Fruit fly (Drosophila melanogaster): ENCODE results near the gene Brd.
A peak's percentile ranks its signal among the peaks of the same experiment; 100 is the strongest.

Gene Brd

DNA sequence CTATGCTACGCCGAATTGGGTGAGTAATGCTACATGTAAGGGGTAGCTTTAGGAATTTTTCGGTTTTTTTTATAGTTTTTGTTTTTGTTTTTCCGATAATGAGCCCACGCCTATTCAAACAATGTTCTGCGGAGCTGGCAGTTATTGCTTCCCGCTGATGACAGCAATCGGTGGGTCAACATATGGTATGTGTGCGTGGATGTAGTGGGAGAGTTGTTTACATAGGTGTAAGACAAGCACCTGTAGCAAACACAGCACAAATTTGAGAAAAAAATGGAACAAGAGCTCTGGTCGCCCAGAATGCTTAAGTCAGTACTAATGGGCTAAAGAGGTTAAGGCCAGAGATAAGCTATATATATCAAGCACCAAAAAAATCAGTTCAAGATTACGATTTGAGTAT is 15.8 kb downstream of the Brd start (continued):
- TF ChIP-seq CG8290 (GFP tag; optimal IDR thresholded peaks at IDR 0.05): no peak
- TF ChIP-seq CG8290 (tag; optimal IDR thresholded peaks at IDR 0.05): peak in 1 of 2 experiments; percentile 8
- TF ChIP-seq Mrtf (GFP tag; IDR thresholded peaks at IDR 0.05): no peak
- TF ChIP-seq Sry-δ (GFP tag; optimal IDR thresholded peaks at IDR 0.05): no peak
- TF ChIP-seq Dbx (GFP tag; IDR thresholded peaks at IDR 0.05): peak; percentile 12; the same call in 1 of the 3 replicates
- no peak for TF ChIP-seq CG16813 (GFP tag; IDR thresholded peaks at IDR 0.05; ENCODE audit: partially characterized antibody)
- no peak for TF ChIP-seq row (GFP tag; IDR thresholded peaks at IDR 0.05)
- TF ChIP-seq corto (GFP tag; optimal IDR thresholded peaks at IDR 0.05): no peak
- no peak for TF ChIP-seq ro (GFP tag; IDR thresholded peaks at IDR 0.05)
- TF ChIP-seq slbo (GFP tag; IDR thresholded peaks at IDR 0.05): no peak
- no peak for TF ChIP-seq Dp (GFP tag; optimal IDR thresholded peaks at IDR 0.05)
- no peak for TF ChIP-seq CG7928 (GFP tag; optimal IDR thresholded peaks at IDR 0.05)
- TF ChIP-seq CG10431 (GFP tag; optimal IDR thresholded peaks at IDR 0.05): no peak
- no peak for TF ChIP-seq CG4820 (GFP tag; optimal IDR thresholded peaks at IDR 0.05)
- no peak for TF ChIP-seq CG13296 (GFP tag; optimal IDR thresholded peaks at IDR 0.05)
- TF ChIP-seq CG7372 (GFP tag; IDR thresholded peaks at IDR 0.05): no peak
- no peak for TF ChIP-seq CG18764 (GFP tag; optimal IDR thresholded peaks at IDR 0.05)
- TF ChIP-seq CG10979 (tag; optimal IDR thresholded peaks at IDR 0.05): no peak
- no peak for TF ChIP-seq Chrac-16 (GFP tag; optimal IDR thresholded peaks at IDR 0.05)
- no peak for TF ChIP-seq CG12744 (GFP tag; optimal IDR thresholded peaks at IDR 0.05)
- no peak for TF ChIP-seq btn (GFP tag; optimal IDR thresholded peaks at IDR 0.05)
- TF ChIP-seq Med (GFP tag): peak; percentile 68
- peak; percentile 10 for TF ChIP-seq CG18599 (GFP tag; optimal IDR thresholded peaks at IDR 0.05)
- no peak for TF ChIP-seq CG34422 (GFP tag; IDR thresholded peaks at IDR 0.05)
- no peak for TF ChIP-seq CG14050 (GFP tag; IDR thresholded peaks at IDR 0.05)
- peak; percentile 48 for TF ChIP-seq CG6813 (GFP tag; optimal IDR thresholded peaks at IDR 0.05)
- no peak for TF ChIP-seq CG13287 (GFP tag; IDR thresholded peaks at IDR 0.05; ENCODE audit: partially characterized antibody)
- no peak for TF ChIP-seq CG14667 (GFP tag; IDR thresholded peaks at IDR 0.05)
- TF ChIP-seq nau (GFP tag; optimal IDR thresholded peaks at IDR 0.05): no peak
- no peak for TF ChIP-seq ab (GFP tag; optimal IDR thresholded peaks at IDR 0.05)
- TF ChIP-seq Asciz (GFP tag; optimal IDR thresholded peaks at IDR 0.05): no peak
- TF ChIP-seq CG31441 (GFP tag; IDR thresholded peaks at IDR 0.05): no peak
- no peak for TF ChIP-seq CG16815 (GFP tag; optimal IDR thresholded peaks at IDR 0.05)
- TF ChIP-seq CG9932 (GFP tag; IDR thresholded peaks at IDR 0.05): peak; percentile 18; the same call in 1 of the 2 replicates
- no peak for TF ChIP-seq CG6854 (GFP tag; optimal IDR thresholded peaks at IDR 0.05)
- peak; percentile 55 for TF ChIP-seq lab (GFP tag; optimal IDR thresholded peaks at IDR 0.05)
- TF ChIP-seq nerfin-2 (GFP tag; IDR thresholded peaks at IDR 0.05; ENCODE audit: partially characterized antibody): no peak
- no peak for TF ChIP-seq CG8924 (tag; optimal IDR thresholded peaks at IDR 0.05)
- no peak for TF ChIP-seq CG2712 (tag; optimal IDR thresholded peaks at IDR 0.05)
- TF ChIP-seq Antp (GFP tag; optimal IDR thresholded peaks at IDR 0.05): no peak
- no peak for TF ChIP-seq tio (GFP tag; optimal IDR thresholded peaks at IDR 0.05)
- peak; percentile 59; the same call in 1 of the 3 replicates for TF ChIP-seq zfh1 (GFP tag; IDR thresholded peaks at IDR 0.05)
- TF ChIP-seq Gug (GFP tag; IDR thresholded peaks at IDR 0.05): no peak
- no peak for TF ChIP-seq CG4730 (GFP tag; IDR thresholded peaks at IDR 0.05)
- TF ChIP-seq pho (GFP tag; optimal IDR thresholded peaks at IDR 0.05): no peak
- no peak for TF ChIP-seq HLH3B (GFP tag; IDR thresholded peaks at IDR 0.05)
- TF ChIP-seq kni (GFP tag; optimal IDR thresholded peaks at IDR 0.05): no peak
- TF ChIP-seq pan (optimal IDR thresholded peaks at IDR 0.05): no peak
- TF ChIP-seq pan (GFP tag; optimal IDR thresholded peaks at IDR 0.05 in 1 of 2, IDR thresholded peaks at IDR 0.05 in 1 of 2): no peak
- no peak for TF ChIP-seq Ptx1 (GFP tag; IDR thresholded peaks at IDR 0.05)
- no peak for TF ChIP-seq mam (GFP tag; optimal IDR thresholded peaks at IDR 0.05)
- TF ChIP-seq Eip74EF (GFP tag; optimal IDR thresholded peaks at IDR 0.05): no peak
